Fruit fly (Drosophila melanogaster) whole organism, embryonic: ENCODE results near the gene CG5639.

Experiments
- ATbp ChIP-seq: fragments of 200-800 bp; sonication (Bioruptor generic); optimal IDR thresholded peaks from 2 replicates; lab custom pipeline; 2017; ENCODE audit warnings: missing biosample characterization, mild to moderate bottlenecking, missing genetic modification characterization, missing genetic modification reagents
- BtbVII ChIP-seq: fragments of 200-800 bp; sonication (Bioruptor generic); optimal IDR thresholded peaks from 3 replicates; lab custom pipeline; 2017; ENCODE audit warnings: missing biosample characterization, mild to moderate bottlenecking, missing genetic modification characterization
- CG10543 ChIP-seq: fragments of 200-800 bp; sonication (Bioruptor generic); optimal IDR thresholded peaks from 3 replicates; lab custom pipeline; 2017; ENCODE audit warnings: missing biosample characterization, mild to moderate bottlenecking, missing genetic modification characterization, moderate library complexity
- CG10654 ChIP-seq: fragments of 200-800 bp; sonication (Bioruptor generic); optimal IDR thresholded peaks from 2 replicates; lab custom pipeline; 2016; ENCODE audit warnings: missing biosample characterization, missing genetic modification characterization
- CG10959 ChIP-seq: fragments of 200-800 bp; sonication (Bioruptor generic); IDR thresholded peaks from 2 replicates; pipeline ENCODE4 v1.3.6; 2022; ENCODE audit warnings: missing biosample characterization, missing genetic modification characterization
- CG12299 ChIP-seq: fragments of 200-800 bp; sonication (Bioruptor generic); optimal IDR thresholded peaks from 2 replicates; lab custom pipeline; 2018; ENCODE audit warnings: missing biosample characterization, mild to moderate bottlenecking, missing genetic modification characterization
- CG12391 ChIP-seq: fragments of 200-800 bp; sonication (Bioruptor generic); optimal IDR thresholded peaks from 3 replicates; lab custom pipeline; 2018; ENCODE audit warnings: missing biosample characterization, mild to moderate bottlenecking, missing genetic modification characterization, moderate library complexity
- CG13287 ChIP-seq: fragments of 200-800 bp; sonication (Bioruptor generic); IDR thresholded peaks from 2 replicates; pipeline ENCODE4 v1.3.6; 2022; ENCODE audit warnings: missing biosample characterization, missing genetic modification characterization; ENCODE audit not compliant: partially characterized antibody
- CG13624 ChIP-seq: fragments of 200-800 bp; sonication (Bioruptor generic); optimal IDR thresholded peaks from 2 replicates; lab custom pipeline; 2016; ENCODE audit warnings: missing biosample characterization, missing genetic modification characterization
- CG14667 ChIP-seq: fragments of 200-800 bp; sonication (Bioruptor generic); IDR thresholded peaks from 2 replicates; pipeline ENCODE4 v1.3.6; 2022; ENCODE audit warnings: missing biosample characterization, missing genetic modification characterization
- CG17359 ChIP-seq: fragments of 200-800 bp; sonication (Bioruptor generic); optimal IDR thresholded peaks from 3 replicates; lab custom pipeline; 2018; ENCODE audit warnings: missing biosample characterization, mild to moderate bottlenecking, missing genetic modification characterization, moderate library complexity
- CG1792 ChIP-seq: fragments of 200-800 bp; sonication (Bioruptor generic); optimal IDR thresholded peaks from 2 replicates; lab custom pipeline; 2016; ENCODE audit warnings: missing biosample characterization, missing genetic modification characterization
- CG31224 ChIP-seq: fragments of 200-800 bp; sonication (Bioruptor generic); IDR thresholded peaks from 2 replicates; pipeline ENCODE4 v1.3.6; 2022; ENCODE audit warnings: missing biosample characterization, missing genetic modification characterization
- CG32532 ChIP-seq: fragments of 200-800 bp; sonication (Bioruptor generic); IDR thresholded peaks from 2 replicates; pipeline ENCODE4 v1.3.6; 2022; ENCODE audit warnings: missing biosample characterization, missing genetic modification characterization
- CG33213 ChIP-seq: fragments of 200-800 bp; sonication (Bioruptor generic); optimal IDR thresholded peaks from 3 replicates; lab custom pipeline; 2016; ENCODE audit warnings: missing biosample characterization, missing genetic modification characterization
- CG4854 ChIP-seq: fragments of 200-800 bp; sonication (Bioruptor generic); optimal IDR thresholded peaks from 2 replicates; lab custom pipeline; 2016; ENCODE audit warnings: missing biosample characterization, missing genetic modification characterization, inconsistent platforms
- CG8281 ChIP-seq: fragments of 200-800 bp; sonication (Bioruptor generic); optimal IDR thresholded peaks from 2 replicates; lab custom pipeline; 2018; ENCODE audit warnings: missing biosample characterization, mild to moderate bottlenecking, missing genetic modification characterization, moderate library complexity
- CG9932 ChIP-seq: fragments of 200-800 bp; sonication (Bioruptor generic); IDR thresholded peaks from 2 replicates; pipeline ENCODE4 v1.3.6; 2022; ENCODE audit warnings: missing biosample characterization, missing genetic modification characterization
- CrebB ChIP-seq: fragments of 200-800 bp; sonication (Bioruptor generic); optimal IDR thresholded peaks from 3 replicates; lab custom pipeline; 2018; ENCODE audit warnings: missing biosample characterization, mild to moderate bottlenecking, missing genetic modification characterization
- Dp ChIP-seq: fragments of 200-800 bp; sonication (Bioruptor generic); optimal IDR thresholded peaks from 2 replicates; lab custom pipeline; 2018; ENCODE audit warnings: missing biosample characterization, mild to moderate bottlenecking, missing genetic modification characterization, moderate library complexity
- Dref ChIP-seq: fragments of 200-800 bp; sonication (Bioruptor generic); IDR thresholded peaks from 2 replicates; pipeline ENCODE4 v1.3.6; 2022; ENCODE audit warnings: missing biosample characterization, missing genetic modification characterization
- ERR ChIP-seq: fragments of 200-800 bp; sonication (Bioruptor generic); optimal IDR thresholded peaks from 2 replicates; lab custom pipeline; 2016; ENCODE audit warnings: missing biosample characterization, missing genetic modification characterization
- Hey ChIP-seq: fragments of 200-800 bp; sonication (Bioruptor generic); optimal IDR thresholded peaks from 3 replicates; lab custom pipeline; 2018; ENCODE audit warnings: missing biosample characterization, mild to moderate bottlenecking, missing genetic modification characterization
- Kr ChIP-seq: fragments of 200-800 bp; sonication (Bioruptor generic); optimal IDR thresholded peaks from 2 replicates; lab custom pipeline; 2017; ENCODE audit warnings: missing biosample characterization, mild to moderate bottlenecking, missing genetic modification characterization
- MTF-1 ChIP-seq: fragments of 200-800 bp; sonication (Bioruptor generic); optimal IDR thresholded peaks from 2 replicates; lab custom pipeline; 2018; ENCODE audit warnings: missing biosample characterization, mild to moderate bottlenecking, missing genetic modification characterization, borderline replicate concordance
- Meics ChIP-seq: fragments of 200-800 bp; sonication (Bioruptor generic); optimal IDR thresholded peaks from 2 replicates; lab custom pipeline; 2017; ENCODE audit warnings: missing biosample characterization, mild to moderate bottlenecking, missing genetic modification characterization
- Scr ChIP-seq: fragments of 200-800 bp; sonication (Bioruptor generic); IDR thresholded peaks from 2 replicates; pipeline ENCODE4 v1.3.6; 2022; ENCODE audit warnings: missing biosample characterization, missing genetic modification characterization; ENCODE audit not compliant: partially characterized antibody
- Six4 ChIP-seq: fragments of 200-800 bp; sonication (Bioruptor generic); optimal IDR thresholded peaks from 2 replicates; lab custom pipeline; 2016; ENCODE audit warnings: missing biosample characterization, missing genetic modification characterization
- Sry-δ ChIP-seq: fragments of 200-800 bp; sonication (Bioruptor generic); optimal IDR thresholded peaks from 2 replicates; lab custom pipeline; 2016; ENCODE audit warnings: missing biosample characterization, missing genetic modification characterization
- chinmo ChIP-seq: fragments of 200-800 bp; sonication (Bioruptor generic); IDR thresholded peaks from 4 replicates; pipeline ENCODE4 v1.3.6; 2022; ENCODE audit warnings: missing biosample characterization, missing genetic modification characterization; ENCODE audit not compliant: partially characterized antibody
- danr ChIP-seq: fragments of 200-800 bp; sonication (Bioruptor generic); IDR thresholded peaks from 2 replicates; pipeline ENCODE4 v1.3.6; 2022; ENCODE audit warnings: missing biosample characterization, missing genetic modification characterization
- dimm ChIP-seq: fragments of 200-800 bp; sonication (Bioruptor generic); IDR thresholded peaks from 2 replicates; pipeline ENCODE4 v1.3.6; 2022; ENCODE audit warnings: missing biosample characterization, missing genetic modification characterization
- ewg ChIP-seq: fragments of 200-800 bp; sonication (Bioruptor generic); optimal IDR thresholded peaks from 3 replicates; lab custom pipeline; 2017; ENCODE audit warnings: mild to moderate bottlenecking, missing biosample characterization, missing genetic modification reagents, missing genetic modification characterization
- fd64A ChIP-seq: fragments of 200-800 bp; sonication (Bioruptor generic); optimal IDR thresholded peaks from 3 replicates; lab custom pipeline; 2018; ENCODE audit warnings: missing biosample characterization, mild to moderate bottlenecking, missing genetic modification characterization
- ftz-f1 ChIP-seq: fragments of 200-800 bp; sonication (Bioruptor generic); optimal IDR thresholded peaks from 2 replicates; lab custom pipeline; 2016; ENCODE audit warnings: missing biosample characterization, missing genetic modification characterization
- gem ChIP-seq: fragments of 200-800 bp; sonication (Bioruptor generic); optimal IDR thresholded peaks from 2 replicates; lab custom pipeline; 2019; ENCODE audit warnings: missing biosample characterization, mild to moderate bottlenecking, missing genetic modification characterization, moderate library complexity
- insv ChIP-seq, 2 experiments: fragments of 200-800 bp; sonication (Bioruptor generic); optimal IDR thresholded peaks; 3 replicates each; lab custom pipeline; 2016 to 2018; ENCODE audit warnings: missing biosample characterization in 2 of 2, missing genetic modification characterization in 2 of 2
- jing ChIP-seq: fragments of 200-800 bp; sonication (Bioruptor generic); optimal IDR thresholded peaks from 2 replicates; lab custom pipeline; 2018; ENCODE audit warnings: missing biosample characterization, mild to moderate bottlenecking, missing genetic modification characterization
- knrl ChIP-seq: fragments of 200-800 bp; sonication (Bioruptor generic); IDR thresholded peaks from 3 replicates; pipeline ENCODE4 v1.3.6; 2022; ENCODE audit warnings: missing biosample characterization, missing genetic modification characterization; ENCODE audit not compliant: partially characterized antibody
- maf-S ChIP-seq: fragments of 200-800 bp; sonication (Bioruptor generic); optimal IDR thresholded peaks from 2 replicates; lab custom pipeline; 2016; ENCODE audit warnings: missing biosample characterization, missing genetic modification characterization
- nerfin-2 ChIP-seq: fragments of 200-800 bp; sonication (Bioruptor generic); IDR thresholded peaks from 2 replicates; pipeline ENCODE4 v1.3.6; 2022; ENCODE audit warnings: missing biosample characterization, missing genetic modification characterization; ENCODE audit not compliant: partially characterized antibody
- oc ChIP-seq: fragments of 200-800 bp; sonication (Bioruptor generic); optimal IDR thresholded peaks from 2 replicates; lab custom pipeline; 2018; ENCODE audit warnings: missing biosample characterization, mild to moderate bottlenecking, missing genetic modification characterization, moderate library complexity
- p53 ChIP-seq: fragments of 200-800 bp; sonication (Bioruptor generic); optimal IDR thresholded peaks from 2 replicates; lab custom pipeline; 2016; ENCODE audit warnings: missing biosample characterization, missing genetic modification characterization
- pan ChIP-seq, 4 experiments: fragments of >200 bp in 3 of 4; fragments of 200-800 bp in 1 of 4; sonication (Bioruptor generic) in 1 of 4; optimal IDR thresholded peaks in 3 of 4; IDR thresholded peaks in 1 of 4; 2 replicates each; pipeline versions ENCODE4 v1.3.6 to Lab custom; 2017 to 2022; ENCODE audit warnings: missing biosample characterization in 2 of 4, missing genetic modification characterization in 2 of 4, mixed read lengths in 1 of 4
- phol ChIP-seq: fragments of 200-800 bp; sonication (Bioruptor generic); optimal IDR thresholded peaks from 3 replicates; lab custom pipeline; 2018; ENCODE audit warnings: missing biosample characterization, mild to moderate bottlenecking, missing genetic modification characterization, moderate library complexity
- pnt ChIP-seq: fragments of 200-800 bp; sonication (Bioruptor generic); optimal IDR thresholded peaks from 3 replicates; lab custom pipeline; 2016; ENCODE audit warnings: missing biosample characterization, missing genetic modification characterization
- tup ChIP-seq: fragments of 200-800 bp; sonication (Bioruptor generic); optimal IDR thresholded peaks from 2 replicates; lab custom pipeline; 2016; ENCODE audit warnings: missing biosample characterization, mild to moderate bottlenecking, missing genetic modification characterization, moderate library complexity
- wdn ChIP-seq: fragments of 200-800 bp; sonication (Bioruptor generic); IDR thresholded peaks from 2 replicates; pipeline ENCODE4 v1.3.6; 2022; ENCODE audit warnings: missing biosample characterization, missing genetic modification characterization
- zfh2 ChIP-seq: fragments of 200-800 bp; sonication (Bioruptor generic); optimal IDR thresholded peaks from 2 replicates; lab custom pipeline; 2016; ENCODE audit warnings: missing biosample characterization, missing genetic modification characterization

CG5639 gene

dm6 chr3R:27604636-27605443 lies 8.9 kb upstream of the CG5639 start (continued):
- TF ChIP-seq phol (tag; lab: Kevin White, UChicago) (peak; percentile 42), Hey (tag; lab: Kevin White, UChicago) (no peak), dimm (no peak), Scr (GFP tag; lab: Robert Waterston, UW) (no peak), p53 (no peak), CG13624 (GFP tag; lab: Kevin White, UChicago) (no peak), knrl (GFP tag; lab: Robert Waterston, UW) (no peak), CG33213 (no peak), CG10654 (GFP tag; lab: Kevin White, UChicago) (no peak), Six4 (GFP tag; lab: Kevin White, UChicago) (peak; percentile 35), CG13287 (no peak), CG1792 (GFP tag; lab: Kevin White, UChicago) (no peak), pan (optimal IDR thresholded peaks at IDR 0.05; lab: Kevin White, UChicago) (no peak), pan (GFP tag; optimal IDR thresholded peaks at IDR 0.05 in 1 of 2, IDR thresholded peaks at IDR 0.05 in 1 of 2) (peak in 1 of 2 experiments; percentile 25), CG4854 (GFP tag; lab: Kevin White, UChicago) (no peak), insv (GFP tag; optimal IDR thresholded peaks at IDR 0.05; lab: Kevin White, UChicago) (no peak), Meics (peak; percentile 53), CG14667 (GFP tag; lab: Robert Waterston, UW) (no peak), Kr (no peak), CG10959 (no peak), maf-S (no peak), tup (GFP tag; lab: Kevin White, UChicago) (no peak), CG10543 (no peak), pnt (GFP tag; lab: Kevin White, UChicago) (peak; percentile 11), nerfin-2 (GFP tag; lab: Robert Waterston, UW) (no peak), wdn (no peak), CG17359 (tag; lab: Kevin White, UChicago) (peak; percentile 7), BtbVII (no peak), Dref (GFP tag; lab: Robert Waterston, UW) (no peak), CrebB (tag; lab: Kevin White, UChicago) (no peak), danr (GFP tag; lab: Robert Waterston, UW) (no peak), Sry-δ (no peak), oc (tag; lab: Kevin White, UChicago) (no peak), CG31224 (no peak), gem (peak; percentile 58), CG9932 (no peak), CG32532 (GFP tag; lab: Robert Waterston, UW) (no peak), ERR (GFP tag; lab: Kevin White, UChicago) (no peak), CG12299 (tag; lab: Kevin White, UChicago) (no peak), CG12391 (tag; lab: Kevin White, UChicago) (peak; percentile 32), jing (GFP tag; lab: Kevin White, UChicago) (no peak), fd64A (no peak), CG8281 (no peak), MTF-1 (GFP tag; lab: Kevin White, UChicago) (no peak), ewg (GFP tag; lab: Kevin White, UChicago) (no peak), ftz-f1 (GFP tag; lab: Kevin White, UChicago) (no peak), Dp (GFP tag; lab: Kevin White, UChicago) (no peak), chinmo (GFP tag; lab: Robert Waterston, UW) (no peak), zfh2 (GFP tag; lab: Kevin White, UChicago) (peak; percentile 15), ATbp (peak; percentile 38)
